Worm (Caenorhabditis elegans) whole organism, mixed stage, embryonic: ENCODE measurements around the gene mfsd-11.

Experiments used
- drap-1 ChIP-seq: fragments of 200-800 bp; sonication (Bioruptor generic); optimal IDR thresholded peaks from 3 replicates; lab custom pipeline; 2018; ENCODE audit warnings: mild to moderate bottlenecking, missing genetic modification characterization, missing compliant biosample characterization
- flh-1 ChIP-seq: fragments of 200-800 bp; sonication (Bioruptor generic); optimal IDR thresholded peaks from 2 replicates; lab custom pipeline; 2018; ENCODE audit warnings: mild to moderate bottlenecking, missing genetic modification characterization, moderate library complexity, missing compliant biosample characterization

mfsd-11 gene

DNA sequence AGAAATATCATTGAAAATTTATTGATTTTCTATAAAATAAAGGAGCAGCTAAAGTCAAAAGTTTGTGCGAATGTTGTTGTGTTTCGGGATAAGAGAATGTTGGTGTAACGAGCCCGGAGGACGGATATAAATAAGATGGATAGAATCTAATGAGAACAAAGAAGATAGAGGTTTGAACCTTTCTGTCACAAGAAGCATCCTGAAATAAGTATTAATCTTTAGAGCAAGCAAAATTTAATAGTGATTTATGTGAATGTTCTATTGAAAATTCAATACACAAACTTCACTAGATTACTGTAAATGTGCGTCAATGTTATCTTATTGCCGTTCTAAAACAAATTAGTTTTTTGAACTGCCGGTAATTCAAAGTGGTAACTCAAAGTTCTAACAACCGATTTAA lies 50.2 kb downstream of the mfsd-11 start, which contains the start of gene W03G11.3:
Gene W03G11.3 (minus strand): TSS at position 101 of the 400 bp plus-strand sequence.
- TF ChIP-seq drap-1 (GFP tag; lab: Kevin White, UChicago) (no peak), flh-1 (GFP tag; lab: Kevin White, UChicago) (no peak)
- TF ChIP-seq, all 35 proteins: peak for 0
